Fruit fly (Drosophila melanogaster): Measurements from ENCODE around the gene CG10657.

CG10657 gene

DNA sequence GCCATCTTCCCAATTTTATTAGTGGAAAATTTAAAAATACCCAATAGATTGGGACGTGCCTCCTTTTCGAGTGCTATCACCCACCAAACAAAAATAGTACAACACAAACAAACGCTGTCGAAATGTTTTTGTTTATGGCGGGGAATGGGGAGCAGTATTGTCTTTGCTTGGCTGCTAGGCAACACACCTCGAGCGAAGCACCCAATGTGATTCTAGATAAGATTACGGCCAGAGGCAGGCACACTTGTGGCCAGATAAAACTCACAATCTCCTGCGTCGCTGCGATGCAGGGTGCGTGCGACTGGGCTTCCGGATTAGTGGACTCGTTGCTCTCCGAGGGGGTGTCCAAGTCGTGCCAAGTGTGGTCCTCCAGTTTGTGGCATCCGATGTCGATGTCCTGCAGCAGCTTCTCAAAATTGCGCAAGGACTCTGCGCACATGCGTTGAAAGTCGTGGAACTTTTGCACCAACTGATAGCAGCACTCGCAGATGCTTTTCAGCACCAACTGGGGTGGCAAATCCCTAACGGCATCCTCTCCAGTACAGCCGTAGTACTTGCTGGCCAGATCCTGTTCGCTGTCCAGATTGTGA is 10.0 kb upstream of the CG10657 start:
- TF ChIP-seq CG1602 (GFP tag; optimal IDR thresholded peaks at IDR 0.05) (no peak), mirr (GFP tag; optimal IDR thresholded peaks at IDR 0.05) (peak; percentile 9), Mrtf (GFP tag; IDR thresholded peaks at IDR 0.05) (no peak), bbx (GFP tag; IDR thresholded peaks at IDR 0.05; ENCODE audit: partially characterized antibody) (no peak), Ptx1 (GFP tag; IDR thresholded peaks at IDR 0.05) (no peak), CG13123 (GFP tag; optimal IDR thresholded peaks at IDR 0.05) (no peak), CG17612 (GFP tag; IDR thresholded peaks at IDR 0.05) (no peak), CG2875 (GFP tag; optimal IDR thresholded peaks at IDR 0.05) (no peak), amos (GFP tag; IDR thresholded peaks at IDR 0.05; ENCODE audit: partially characterized antibody) (no peak), CG12299 (tag; optimal IDR thresholded peaks at IDR 0.05) (no peak), zen2 (GFP tag; IDR thresholded peaks at IDR 0.05; ENCODE audit: partially characterized antibody) (no peak), Antp (GFP tag; optimal IDR thresholded peaks at IDR 0.05) (no peak), Tbp (GFP tag; optimal IDR thresholded peaks at IDR 0.05) (no peak), dm (GFP tag; optimal IDR thresholded peaks at IDR 0.05) (no peak), CG14860 (GFP tag; IDR thresholded peaks at IDR 0.05; ENCODE audit: partially characterized antibody) (no peak), emc (GFP tag; optimal IDR thresholded peaks at IDR 0.05) (no peak), Trl (optimal IDR thresholded peaks at IDR 0.05) (no peak), Trl (GFP tag; optimal IDR thresholded peaks at IDR 0.05) (no peak), salm (tag; optimal IDR thresholded peaks at IDR 0.05) (no peak), repo (GFP tag; optimal IDR thresholded peaks at IDR 0.05) (no peak), CG12155 (GFP tag; optimal IDR thresholded peaks at IDR 0.05) (no peak), CG16813 (GFP tag; IDR thresholded peaks at IDR 0.05; ENCODE audit: partially characterized antibody) (0 out of 3 replicates have a peak, but pooled peaks have one; percentile 21), CG6654 (GFP tag; optimal IDR thresholded peaks at IDR 0.05) (no peak), pb (GFP tag; optimal IDR thresholded peaks at IDR 0.05) (no peak), sug (tag; optimal IDR thresholded peaks at IDR 0.05) (peak; percentile 68), grau (tag; optimal IDR thresholded peaks at IDR 0.05) (no peak), Camta (GFP tag; optimal IDR thresholded peaks at IDR 0.05) (no peak), Hr51 (GFP tag; optimal IDR thresholded peaks at IDR 0.05) (no peak), Dip3 (GFP tag; optimal IDR thresholded peaks at IDR 0.05) (no peak), sob (GFP tag; IDR thresholded peaks at IDR 0.05) (no peak), CoRest (tag; optimal IDR thresholded peaks at IDR 0.05) (no peak), fru (optimal IDR thresholded peaks at IDR 0.05) (no peak), CG14965 (GFP tag; optimal IDR thresholded peaks at IDR 0.05; ENCODE audit: borderline replicate concordance) (no peak), CG9817 (tag; optimal IDR thresholded peaks at IDR 0.05) (no peak), CG30431 (GFP tag; optimal IDR thresholded peaks at IDR 0.05) (no peak), Drgx (GFP tag; IDR thresholded peaks at IDR 0.05) (no peak), CG12104 (GFP tag; optimal IDR thresholded peaks at IDR 0.05) (no peak), bab2 (GFP tag; optimal IDR thresholded peaks at IDR 0.05) (no peak), Opbp (GFP tag; IDR thresholded peaks at IDR 0.05; ENCODE audit: partially characterized antibody) (no peak), Sox100B (GFP tag; optimal IDR thresholded peaks at IDR 0.05) (no peak), gsb-n (tag; optimal IDR thresholded peaks at IDR 0.05) (no peak), Deaf1 (tag; optimal IDR thresholded peaks at IDR 0.05) (no peak), CG17359 (tag; optimal IDR thresholded peaks at IDR 0.05) (no peak), CG12071 (GFP tag; optimal IDR thresholded peaks at IDR 0.05) (no peak), Dfd (GFP tag; optimal IDR thresholded peaks at IDR 0.05) (no peak), CkIIα-i1 (GFP tag; IDR thresholded peaks at IDR 0.05) (no peak), Blimp-1 (GFP tag; optimal IDR thresholded peaks at IDR 0.05) (no peak), CG11560 (tag; IDR thresholded peaks at IDR 0.05) (no peak), lmd (GFP tag; IDR thresholded peaks at IDR 0.05) (no peak), ewg (GFP tag; optimal IDR thresholded peaks at IDR 0.05) (peak; percentile 71), grn (GFP tag; optimal IDR thresholded peaks at IDR 0.05) (peak; percentile 95)

All from whole organism, embryonic.